Fruit fly (Drosophila melanogaster) whole organism, embryonic: Measurements from ENCODE around the gene Ndfip.

Experiments
- Asciz ChIP-seq: fragments of 200-800 bp; sonication (Bioruptor generic); optimal IDR thresholded peaks from 2 replicates; lab custom pipeline; 2017; ENCODE audit warnings: missing biosample characterization, mild to moderate bottlenecking, missing genetic modification characterization, missing genetic modification reagents
- Atf6 ChIP-seq: fragments of 200-800 bp; sonication (Bioruptor generic); IDR thresholded peaks from 2 replicates; pipeline ENCODE4 v1.3.6; 2022; ENCODE audit warnings: missing biosample characterization, missing genetic modification characterization
- BEAF-32 ChIP-seq: fragments of 200-800 bp; sonication (Bioruptor generic); optimal IDR thresholded peaks from 3 replicates; lab custom pipeline; 2017; ENCODE audit warnings: missing biosample characterization, missing genetic modification characterization, mild to moderate bottlenecking, moderate library complexity, missing genetic modification reagents
- C15 ChIP-seq: fragments of 200-800 bp; sonication (Bioruptor generic); IDR thresholded peaks from 3 replicates; pipeline ENCODE4 v1.3.6; 2022; ENCODE audit warnings: missing biosample characterization, missing genetic modification characterization
- CG10274 ChIP-seq: fragments of 200-800 bp; sonication (Bioruptor generic); optimal IDR thresholded peaks from 3 replicates; lab custom pipeline; 2017; ENCODE audit warnings: missing biosample characterization, mild to moderate bottlenecking, missing genetic modification characterization
- CG12104 ChIP-seq: fragments of 200-800 bp; sonication (Bioruptor generic); optimal IDR thresholded peaks from 3 replicates; lab custom pipeline; 2016; ENCODE audit warnings: missing biosample characterization, missing genetic modification characterization
- CG14441 ChIP-seq: fragments of 200-800 bp; sonication (Bioruptor generic); IDR thresholded peaks from 2 replicates; pipeline ENCODE4 v1.3.6; 2022; ENCODE audit warnings: missing biosample characterization, missing genetic modification characterization
- CG1603 ChIP-seq: fragments of 200-800 bp; sonication (Bioruptor generic); optimal IDR thresholded peaks from 2 replicates; lab custom pipeline; 2019; ENCODE audit warnings: missing biosample characterization, mild to moderate bottlenecking, missing genetic modification characterization, moderate library complexity
- CG16779 ChIP-seq: fragments of 200-800 bp; sonication (Bioruptor generic); IDR thresholded peaks from 2 replicates; pipeline ENCODE4 v1.3.6; 2022; ENCODE audit warnings: missing biosample characterization, missing genetic modification characterization
- CG18619 ChIP-seq: fragments of 200-800 bp; sonication (Bioruptor generic); optimal IDR thresholded peaks from 3 replicates; lab custom pipeline; 2017; ENCODE audit warnings: missing biosample characterization, mild to moderate bottlenecking, missing genetic modification characterization
- CG2712 ChIP-seq: fragments of 200-800 bp; optimal IDR thresholded peaks from 3 replicates; lab custom pipeline; 2019; ENCODE audit warnings: missing biosample characterization, mild to moderate bottlenecking, missing genetic modification characterization, moderate library complexity
- CG3163 ChIP-seq: fragments of 200-800 bp; sonication (Bioruptor generic); optimal IDR thresholded peaks from 3 replicates; lab custom pipeline; 2016; ENCODE audit warnings: missing biosample characterization, missing genetic modification characterization
- CG34422 ChIP-seq: fragments of 200-800 bp; sonication (Bioruptor generic); IDR thresholded peaks from 3 replicates; pipeline ENCODE4 v1.3.6; 2022; ENCODE audit warnings: missing biosample characterization, missing genetic modification characterization
- CG3995 ChIP-seq: fragments of 200-800 bp; sonication (Bioruptor generic); optimal IDR thresholded peaks from 3 replicates; lab custom pipeline; 2016; ENCODE audit warnings: missing biosample characterization, missing genetic modification characterization
- CG4730 ChIP-seq: fragments of 200-800 bp; sonication (Bioruptor generic); IDR thresholded peaks from 2 replicates; pipeline ENCODE4 v1.3.6; 2022; ENCODE audit warnings: missing biosample characterization, missing genetic modification characterization
- CG5180 ChIP-seq: fragments of 200-800 bp; sonication (Bioruptor generic); optimal IDR thresholded peaks from 3 replicates; lab custom pipeline; 2017; ENCODE audit warnings: missing biosample characterization, missing genetic modification characterization, mild to moderate bottlenecking, moderate library complexity, missing genetic modification reagents
- CG6175 ChIP-seq: fragments of 200-800 bp; sonication (Bioruptor generic); IDR thresholded peaks from 3 replicates; pipeline ENCODE4 v1.3.6; 2022; ENCODE audit warnings: missing biosample characterization, missing genetic modification characterization
- CG7745 ChIP-seq: fragments of 200-800 bp; sonication (Bioruptor generic); optimal IDR thresholded peaks from 2 replicates; lab custom pipeline; 2018; ENCODE audit warnings: missing biosample characterization, mild to moderate bottlenecking, missing genetic modification characterization, moderate library complexity
- CG9817 ChIP-seq: fragments of 200-800 bp; sonication (Bioruptor generic); optimal IDR thresholded peaks from 2 replicates; lab custom pipeline; 2018; ENCODE audit warnings: missing biosample characterization, mild to moderate bottlenecking, missing genetic modification characterization, moderate library complexity
- Camta ChIP-seq: fragments of 200-800 bp; sonication (Bioruptor generic); optimal IDR thresholded peaks from 2 replicates; lab custom pipeline; 2016; ENCODE audit warnings: missing biosample characterization, missing genetic modification characterization
- CrebB ChIP-seq: fragments of 200-800 bp; sonication (Bioruptor generic); optimal IDR thresholded peaks from 3 replicates; lab custom pipeline; 2018; ENCODE audit warnings: missing biosample characterization, mild to moderate bottlenecking, missing genetic modification characterization
- Fer1 ChIP-seq: fragments of 200-800 bp; sonication (Bioruptor generic); optimal IDR thresholded peaks from 2 replicates; lab custom pipeline; 2017; ENCODE audit warnings: missing biosample characterization, mild to moderate bottlenecking, missing genetic modification characterization
- HLH4C ChIP-seq: fragments of 200-800 bp; sonication (Bioruptor generic); IDR thresholded peaks from 3 replicates; pipeline ENCODE4 v1.3.6; 2022; ENCODE audit warnings: missing biosample characterization, missing genetic modification characterization; ENCODE audit not compliant: partially characterized antibody
- HmgZ ChIP-seq: fragments of 200-800 bp; sonication (Bioruptor generic); optimal IDR thresholded peaks from 2 replicates; lab custom pipeline; 2018; ENCODE audit warnings: missing biosample characterization, mild to moderate bottlenecking, missing genetic modification characterization
- Hsf ChIP-seq: fragments of 200-800 bp; sonication (Bioruptor generic); optimal IDR thresholded peaks from 3 replicates; lab custom pipeline; 2016; ENCODE audit warnings: missing biosample characterization, missing genetic modification characterization
- MESR4 ChIP-seq: fragments of 200-800 bp; sonication (Bioruptor generic); optimal IDR thresholded peaks from 2 replicates; lab custom pipeline; 2018; ENCODE audit warnings: missing biosample characterization, mild to moderate bottlenecking, missing genetic modification characterization, moderate library complexity
- Nf-YC ChIP-seq: fragments of 200-800 bp; optimal IDR thresholded peaks from 3 replicates; lab custom pipeline; 2019; ENCODE audit warnings: missing biosample characterization, mild to moderate bottlenecking, missing genetic modification characterization, moderate library complexity
- Sox100B ChIP-seq: fragments of 200-800 bp; sonication (Bioruptor generic); optimal IDR thresholded peaks from 3 replicates; lab custom pipeline; 2018; ENCODE audit warnings: missing biosample characterization, mild to moderate bottlenecking, missing genetic modification characterization
- Spps ChIP-seq: fragments of 200-800 bp; sonication (Bioruptor generic); optimal IDR thresholded peaks from 2 replicates; lab custom pipeline; 2018; ENCODE audit warnings: missing biosample characterization, mild to moderate bottlenecking, missing genetic modification characterization
- Tbp ChIP-seq: fragments of >200 bp; optimal IDR thresholded peaks from 2 replicates; lab custom pipeline; 2018; ENCODE audit warnings: missing biosample characterization, missing genetic modification characterization
- abd-A ChIP-seq: fragments of 200-800 bp; sonication (Bioruptor generic); optimal IDR thresholded peaks from 3 replicates; lab custom pipeline; 2019; ENCODE audit warnings: missing biosample characterization, mild to moderate bottlenecking, missing genetic modification characterization, moderate library complexity
- cato ChIP-seq: fragments of 200-800 bp; sonication (Bioruptor generic); optimal IDR thresholded peaks from 2 replicates; lab custom pipeline; 2016; ENCODE audit warnings: missing biosample characterization, missing genetic modification characterization, borderline replicate concordance
- exex ChIP-seq: fragments of 200-800 bp; sonication (Bioruptor generic); optimal IDR thresholded peaks from 4 replicates; lab custom pipeline; 2018; ENCODE audit warnings: missing biosample characterization, mild to moderate bottlenecking, missing genetic modification characterization, moderate library complexity
- gt ChIP-seq: fragments of 200-800 bp; sonication (Bioruptor generic); IDR thresholded peaks from 2 replicates; pipeline ENCODE4 v1.3.6; 2022; ENCODE audit warnings: missing biosample characterization, missing genetic modification characterization
- insv ChIP-seq, 2 experiments: fragments of 200-800 bp; sonication (Bioruptor generic); optimal IDR thresholded peaks; 3 replicates each; lab custom pipeline; 2016 to 2018; ENCODE audit warnings: missing biosample characterization in 2 of 2, missing genetic modification characterization in 2 of 2
- jigr1 ChIP-seq: fragments of 200-800 bp; sonication (Bioruptor generic); IDR thresholded peaks from 3 replicates; pipeline ENCODE4 v1.3.6; 2022; ENCODE audit warnings: missing biosample characterization, missing genetic modification characterization
- jing ChIP-seq: fragments of 200-800 bp; sonication (Bioruptor generic); optimal IDR thresholded peaks from 2 replicates; lab custom pipeline; 2018; ENCODE audit warnings: missing biosample characterization, mild to moderate bottlenecking, missing genetic modification characterization
- kah ChIP-seq: fragments of 200-800 bp; sonication (Bioruptor generic); optimal IDR thresholded peaks from 2 replicates; lab custom pipeline; 2018; ENCODE audit warnings: missing biosample characterization, mild to moderate bottlenecking, missing genetic modification characterization
- kay ChIP-seq: fragments of 200-800 bp; sonication (Bioruptor generic); optimal IDR thresholded peaks from 2 replicates; lab custom pipeline; 2016; ENCODE audit warnings: missing biosample characterization, missing genetic modification characterization
- knrl ChIP-seq: fragments of 200-800 bp; sonication (Bioruptor generic); IDR thresholded peaks from 3 replicates; pipeline ENCODE4 v1.3.6; 2022; ENCODE audit warnings: missing biosample characterization, missing genetic modification characterization; ENCODE audit not compliant: partially characterized antibody
- luna ChIP-seq: fragments of 200-800 bp; sonication (Bioruptor generic); optimal IDR thresholded peaks from 2 replicates; lab custom pipeline; 2016; ENCODE audit warnings: missing biosample characterization, missing genetic modification characterization
- peb ChIP-seq: fragments of 200-800 bp; sonication (Bioruptor generic); IDR thresholded peaks from 2 replicates; pipeline ENCODE4 v1.3.6; 2022; ENCODE audit warnings: missing biosample characterization, missing genetic modification characterization
- pum ChIP-seq: fragments of 200-800 bp; sonication (Bioruptor generic); optimal IDR thresholded peaks from 2 replicates; lab custom pipeline; 2016; ENCODE audit warnings: missing biosample characterization, missing genetic modification characterization
- ro ChIP-seq: fragments of 200-800 bp; sonication (Bioruptor generic); IDR thresholded peaks from 2 replicates; pipeline ENCODE4 v1.3.6; 2022; ENCODE audit warnings: missing biosample characterization, missing genetic modification characterization
- scrt ChIP-seq: fragments of 200-800 bp; sonication (Bioruptor generic); optimal IDR thresholded peaks from 2 replicates; lab custom pipeline; 2018; ENCODE audit warnings: missing biosample characterization, mild to moderate bottlenecking, missing genetic modification characterization, moderate library complexity
- sim ChIP-seq: fragments of 200-800 bp; sonication (Bioruptor generic); IDR thresholded peaks from 2 replicates; pipeline ENCODE4 v1.3.6; 2022; ENCODE audit warnings: missing biosample characterization, missing genetic modification characterization
- tll ChIP-seq, 2 experiments: fragments of 200-800 bp in 1 of 2; fragments of >200 bp in 1 of 2; sonication (Bioruptor generic) in 1 of 2; optimal IDR thresholded peaks; 2 replicates each; lab custom pipeline; 2017 to 2019; ENCODE audit warnings: missing biosample characterization in 2 of 2, missing genetic modification characterization in 2 of 2, mild to moderate bottlenecking in 1 of 2, moderate library complexity in 1 of 2
- toy ChIP-seq: fragments of 200-800 bp; sonication (Bioruptor generic); IDR thresholded peaks from 2 replicates; pipeline ENCODE4 v1.3.6; 2022; ENCODE audit warnings: missing biosample characterization, missing genetic modification characterization

Ndfip gene

DNA sequence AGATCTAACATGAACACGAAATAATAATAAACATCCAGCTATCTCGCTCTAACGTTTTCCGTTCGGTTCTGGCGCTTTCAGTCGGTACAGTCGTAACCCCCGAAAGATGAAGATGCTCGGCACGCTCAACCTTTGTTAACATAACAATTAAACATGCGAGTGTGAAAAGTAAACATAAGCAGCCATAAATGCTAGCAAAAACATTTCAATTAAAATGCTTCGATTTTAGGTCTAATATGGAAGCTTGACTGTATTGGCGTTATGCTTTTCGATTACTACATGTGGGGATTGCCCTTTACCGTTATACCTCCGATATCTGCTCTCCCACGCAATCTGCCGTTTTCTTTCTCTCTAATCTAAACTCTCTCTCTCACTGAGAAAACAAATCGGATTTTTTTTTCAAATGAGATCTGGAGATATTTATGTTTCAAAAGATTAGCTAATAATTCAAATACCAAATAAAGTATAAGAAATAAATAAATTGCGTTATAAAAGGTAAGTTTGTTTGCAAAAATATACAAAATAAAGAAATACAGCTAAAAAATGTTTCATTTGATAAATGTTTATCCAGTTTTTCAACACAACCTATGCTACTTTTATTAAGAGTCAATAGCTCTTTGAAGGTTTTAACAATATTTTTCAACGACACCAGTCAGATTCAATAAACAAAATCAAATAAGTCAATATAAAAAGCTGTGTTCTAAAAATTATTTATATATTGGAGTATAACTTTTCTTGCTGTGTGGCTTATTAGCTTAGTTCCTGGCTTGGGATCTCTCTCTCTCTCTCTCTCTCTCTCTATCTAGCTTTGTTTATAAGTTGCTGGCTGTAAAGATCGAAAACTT lies 4.6 kb upstream of the Ndfip start (continued):
- TF ChIP-seq C15 (GFP tag; lab: Robert Waterston, UW): peak; percentile 91
- TF ChIP-seq Hsf (GFP tag; lab: Kevin White, UChicago): peak; percentile 93
- peak; percentile 60 for TF ChIP-seq CG3995 (GFP tag; lab: Kevin White, UChicago)
- TF ChIP-seq ro: peak; percentile 72
- TF ChIP-seq Sox100B (GFP tag; lab: Kevin White, UChicago): peak; percentile 42
- peak in 1 of 2 experiments; percentile 4 for TF ChIP-seq insv (GFP tag; optimal IDR thresholded peaks at IDR 0.05; lab: Kevin White, UChicago)
- peak; percentile 85 for TF ChIP-seq toy
- TF ChIP-seq Atf6 (GFP tag; lab: Robert Waterston, UW): peak; percentile 93
- peak; percentile 86 for TF ChIP-seq peb
- peak; percentile 85 for TF ChIP-seq pum
- TF ChIP-seq knrl (GFP tag; lab: Robert Waterston, UW): no peak
- no peak for TF ChIP-seq HLH4C
- TF ChIP-seq CG3163 (GFP tag; lab: Kevin White, UChicago): peak; percentile 73
- TF ChIP-seq CG12104 (GFP tag; lab: Kevin White, UChicago): peak; percentile 27
- TF ChIP-seq CG9817 (tag; lab: Kevin White, UChicago): peak; percentile 88
- peak; percentile 19 for TF ChIP-seq cato
- TF ChIP-seq CG1603: peak; percentile 94
- TF ChIP-seq HmgZ (tag; lab: Kevin White, UChicago): peak; percentile 93
- peak; percentile 70 for TF ChIP-seq jing (GFP tag; lab: Kevin White, UChicago)
- peak; percentile 89 for TF ChIP-seq CrebB (tag; lab: Kevin White, UChicago)
- TF ChIP-seq Nf-YC (tag; lab: Kevin White, UChicago): peak; percentile 45
- no peak for TF ChIP-seq tll (GFP tag; optimal IDR thresholded peaks at IDR 0.05; lab: Kevin White, UChicago)
- peak; percentile 86 for TF ChIP-seq exex (tag; lab: Kevin White, UChicago)
- TF ChIP-seq CG14441 (GFP tag; lab: Robert Waterston, UW): peak; percentile 93
- TF ChIP-seq CG2712 (tag; lab: Kevin White, UChicago): peak; percentile 81
- TF ChIP-seq Tbp (GFP tag; lab: Kevin White, UChicago): no peak
- TF ChIP-seq Fer1: peak; percentile 83
- peak; percentile 63 for TF ChIP-seq CG7745
- TF ChIP-seq CG10274 (GFP tag; lab: Kevin White, UChicago): peak; percentile 73
- TF ChIP-seq abd-A (tag; lab: Kevin White, UChicago): peak; percentile 78
- peak; percentile 47 for TF ChIP-seq kah (GFP tag; lab: Kevin White, UChicago)
- TF ChIP-seq Camta (GFP tag; lab: Kevin White, UChicago): peak; percentile 73
- TF ChIP-seq CG18619: peak; percentile 83
- TF ChIP-seq CG5180 (GFP tag; lab: Kevin White, UChicago): peak; percentile 40
- TF ChIP-seq CG34422 (GFP tag; lab: Robert Waterston, UW): peak; percentile 91
- TF ChIP-seq kay (GFP tag; lab: Kevin White, UChicago): peak; percentile 85
- peak; percentile 97 for TF ChIP-seq CG16779
- TF ChIP-seq Spps (tag; lab: Kevin White, UChicago): peak; percentile 63
- peak; percentile 27 for TF ChIP-seq MESR4 (GFP tag; lab: Kevin White, UChicago)
- peak; percentile 91 for TF ChIP-seq luna
- peak; percentile 81 for TF ChIP-seq scrt (GFP tag; lab: Kevin White, UChicago)
- no peak for TF ChIP-seq BEAF-32 (GFP tag; lab: Kevin White, UChicago)
- peak; percentile 82 for TF ChIP-seq Asciz
- peak; percentile 70; the same call in 2 of the 3 replicates for TF ChIP-seq jigr1 (GFP tag; lab: Robert Waterston, UW)
- TF ChIP-seq CG4730 (GFP tag; lab: Robert Waterston, UW): peak; percentile 86
- TF ChIP-seq gt (GFP tag; lab: Robert Waterston, UW): peak; percentile 69; the same call in 1 of the 2 replicates
- TF ChIP-seq CG6175: peak; percentile 90; the same call in 2 of the 3 replicates
- TF ChIP-seq sim: peak; percentile 86; the same call in 1 of the 2 replicates
